Worm (Caenorhabditis elegans): ENCODE data around the gene Y73B6BL.22.

- no peak for TF ChIP-seq nhr-12 (tag; optimal IDR thresholded peaks at IDR 0.05)
- TF ChIP-seq fos-1 (tag; optimal IDR thresholded peaks at IDR 0.05): no peak
- no peak for TF ChIP-seq ama-1 (optimal IDR thresholded peaks at IDR 0.05)
- no peak for TF ChIP-seq ceh-82 (tag; optimal IDR thresholded peaks at IDR 0.05)
- TF ChIP-seq nhr-11 (tag; optimal IDR thresholded peaks at IDR 0.05): no peak
- TF ChIP-seq mab-5 (tag; optimal IDR thresholded peaks at IDR 0.05): no peak
- TF ChIP-seq elt-3 (tag; optimal IDR thresholded peaks at IDR 0.05): no peak
- no peak for TF ChIP-seq ztf-4 (tag; optimal IDR thresholded peaks at IDR 0.05)
- TF ChIP-seq aly-2 (tag; optimal IDR thresholded peaks at IDR 0.05): no peak
- TF ChIP-seq egl-27 (tag; optimal IDR thresholded peaks at IDR 0.05): no peak
Measured at ce11 chrIV:6441601-6442000, 25.1 kb upstream of the Y73B6BL.22 start, which contains the start of gene Y73B6BL.31.
